Worm (Caenorhabditis elegans) whole organism, L3 larva: ENCODE measurements around the gene ttbk-3.
"Not testable (repeated sequence)": the region's sequence is repeated elsewhere in the genome, so short reads cannot be mapped to it uniquely, and the experiment has no call there.

Experiments used
- R02D3.7 ChIP-seq: fragments of 150-350 bp; optimal IDR thresholded peaks from 2 replicates; lab custom pipeline; 2014; ENCODE audit warnings: missing biosample characterization, missing genetic modification characterization
- egl-27 ChIP-seq: sonication (generic microtip); optimal IDR thresholded peaks from 4 replicates; lab custom pipeline; 2017; ENCODE audit warnings: missing biosample characterization, missing genetic modification reagents, missing genetic modification characterization
- fos-1 ChIP-seq: fragments of 150-350 bp; optimal IDR thresholded peaks from 2 replicates; lab custom pipeline; 2014; ENCODE audit warnings: missing biosample characterization, missing genetic modification characterization
- nhr-23 ChIP-seq: fragments of 150-350 bp; optimal IDR thresholded peaks from 2 replicates; lab custom pipeline; 2014; ENCODE audit warnings: missing biosample characterization, missing genetic modification reagents, missing genetic modification characterization

DNA sequence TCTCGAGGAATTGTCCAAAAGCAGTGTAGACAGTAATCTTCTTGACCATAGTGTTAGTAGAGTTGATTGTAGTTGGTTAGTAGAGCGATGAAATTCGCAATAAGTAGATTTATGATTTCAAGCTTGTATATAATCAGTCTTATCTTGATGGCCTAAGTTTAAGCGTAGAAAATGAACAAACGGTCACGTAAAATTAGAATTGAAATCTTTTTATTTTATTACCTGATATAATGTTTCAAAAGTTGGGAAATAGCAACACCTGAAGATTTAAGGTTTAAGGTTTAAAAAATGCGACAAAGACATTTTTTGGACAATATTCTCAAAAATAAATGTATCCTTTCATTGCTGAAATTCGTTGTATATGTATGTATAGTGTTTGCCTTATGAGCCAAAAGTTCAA lies 3.9 kb upstream of the ttbk-3 start, which contains the start of gene sss-1:
- not testable (repeated sequence) for TF ChIP-seq fos-1 (tag; lab: Kevin White, UChicago); nhr-23; egl-27 (tag; lab: Kevin White, UChicago); R02D3.7
